Worm (Caenorhabditis elegans) whole organism, L2 larva: ENCODE measurements around the gene crls-1.
"Not testable (repeated sequence)": the region's sequence is repeated elsewhere in the genome, so short reads cannot be mapped to it uniquely, and the experiment has no call there.

Experiments used
- ceh-82 ChIP-seq: fragments of 150-350 bp; optimal IDR thresholded peaks from 2 replicates; lab custom pipeline; 2014; ENCODE audit warnings: missing biosample characterization, missing genetic modification characterization
- fos-1 ChIP-seq: fragments of 150-350 bp; optimal IDR thresholded peaks from 2 replicates; lab custom pipeline; 2014; ENCODE audit warnings: missing biosample characterization, missing genetic modification characterization
- lin-13 ChIP-seq: fragments of 150-350 bp; optimal IDR thresholded peaks from 2 replicates; lab custom pipeline; 2014; ENCODE audit warnings: missing biosample characterization, missing genetic modification reagents, missing genetic modification characterization
- nhr-21 ChIP-seq: fragments of 150-350 bp; optimal IDR thresholded peaks from 2 replicates; lab custom pipeline; 2014; ENCODE audit warnings: missing biosample characterization, missing genetic modification characterization
- nhr-6 ChIP-seq: fragments of 150-350 bp; optimal IDR thresholded peaks from 2 replicates; lab custom pipeline; 2014; ENCODE audit warnings: missing biosample characterization, missing genetic modification characterization
- snpc-4 ChIP-seq: fragments of 150-350 bp; optimal IDR thresholded peaks from 2 replicates; lab custom pipeline; 2014; ENCODE audit warnings: missing biosample characterization, missing genetic modification characterization
- unc-62 ChIP-seq: fragments of 150-350 bp; optimal IDR thresholded peaks from 2 replicates; lab custom pipeline; 2014; ENCODE audit warnings: missing biosample characterization, missing genetic modification reagents, missing genetic modification characterization
- zag-1 ChIP-seq: fragments of 150-350 bp; optimal IDR thresholded peaks from 2 replicates; lab custom pipeline; 2014; ENCODE audit warnings: missing biosample characterization, missing genetic modification characterization
- ztf-1 ChIP-seq: fragments of 200-800 bp; sonication (Bioruptor generic); conservative IDR thresholded peaks from 2 replicates; pipeline ENCODE4 v1.3.6; 2022; ENCODE audit warnings: missing genetic modification characterization, missing compliant biosample characterization

DNA sequence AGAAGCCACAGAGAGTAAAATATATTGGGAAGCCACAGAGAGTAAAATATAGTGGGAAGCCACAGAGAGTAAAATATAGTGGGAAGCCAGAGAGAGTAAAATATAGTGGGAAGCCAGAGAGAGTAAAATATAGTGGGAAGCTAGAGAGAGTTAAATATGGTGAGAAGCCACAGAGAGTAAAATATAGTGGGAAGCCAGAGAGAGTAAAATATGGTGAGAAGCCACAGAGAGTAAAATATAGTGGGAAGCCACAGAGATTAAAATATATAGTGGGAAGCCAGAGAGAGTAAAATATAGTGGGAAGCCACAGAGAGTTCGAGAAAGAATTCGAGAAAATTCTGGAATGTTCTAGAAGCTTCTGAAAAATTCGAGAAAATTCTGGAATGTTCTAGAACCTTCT lies 21.7 kb upstream of the crls-1 start:
- not testable (repeated sequence) for TF ChIP-seq zag-1 (tag; lab: Kevin White, UChicago); ztf-1 (GFP tag; lab: Robert Waterston, UW); snpc-4 (tag; lab: Kevin White, UChicago); fos-1 (tag; lab: Kevin White, UChicago); lin-13 (GFP tag; lab: Kevin White, UChicago); unc-62 (GFP tag; lab: Kevin White, UChicago); nhr-6 (tag; lab: Kevin White, UChicago); nhr-21 (tag; lab: Kevin White, UChicago); ceh-82 (tag; lab: Kevin White, UChicago)
